Worm (Caenorhabditis elegans) whole organism, young adult: ENCODE results near the gene srg-69.

Experiments used
- B0035.1 ChIP-seq: sonication (generic microtip); optimal IDR thresholded peaks from 2 replicates; lab custom pipeline; 2016; ENCODE audit warnings: missing genetic modification characterization, mild to moderate bottlenecking, missing compliant biosample characterization, missing genotype, missing genetic modification reagents
- B0261.1 ChIP-seq: sonication (generic microtip); optimal IDR thresholded peaks from 2 replicates; lab custom pipeline; 2016; ENCODE audit warnings: mild to moderate bottlenecking, missing genetic modification characterization, moderate library complexity, missing compliant biosample characterization
- B0336.3 ChIP-seq: fragments of 200-800 bp; sonication (Bioruptor generic); IDR thresholded peaks from 2 replicates; pipeline ENCODE4 v1.3.6; 2022; ENCODE audit warnings: missing genetic modification characterization, missing compliant biosample characterization
- F57A8.1 ChIP-seq: fragments of 200-800 bp; sonication (Bioruptor generic); optimal IDR thresholded peaks from 2 replicates; lab custom pipeline; 2018; ENCODE audit warnings: mild to moderate bottlenecking, missing genetic modification characterization, moderate library complexity, missing compliant biosample characterization
- T07F8.4 ChIP-seq: sonication (generic microtip); optimal IDR thresholded peaks from 2 replicates; lab custom pipeline; 2016; ENCODE audit warnings: mild to moderate bottlenecking, missing genetic modification characterization, moderate library complexity, missing compliant biosample characterization
- Y53G8AR.9 ChIP-seq: fragments of 200-800 bp; sonication (Bioruptor generic); conservative IDR thresholded peaks from 2 replicates; pipeline ENCODE4 v1.3.6; 2022; ENCODE audit warnings: missing genetic modification reagents, missing genetic modification characterization, missing compliant biosample characterization
- Y79H2A.3 ChIP-seq: fragments of 200-800 bp; sonication (Bioruptor generic); conservative IDR thresholded peaks from 2 replicates; pipeline ENCODE4 v1.3.6; 2022; ENCODE audit warnings: missing genetic modification reagents, missing genetic modification characterization, missing compliant biosample characterization
- aptf-3 ChIP-seq: fragments of 200-800 bp; sonication (Bioruptor generic); IDR thresholded peaks from 2 replicates; pipeline ENCODE4 v1.3.6; 2022; ENCODE audit warnings: missing genetic modification characterization, missing compliant biosample characterization
- attf-6 ChIP-seq: fragments of 200-800 bp; sonication (Bioruptor generic); IDR thresholded peaks from 2 replicates; pipeline ENCODE4 v1.3.6; 2022; ENCODE audit warnings: missing genetic modification reagents, missing genetic modification characterization, missing compliant biosample characterization
- bed-1 ChIP-seq: fragments of 200-800 bp; sonication (Bioruptor generic); IDR thresholded peaks from 2 replicates; pipeline ENCODE4 v1.3.6; 2022; ENCODE audit warnings: missing genetic modification reagents, missing genetic modification characterization, missing compliant biosample characterization
- ceh-100 ChIP-seq: fragments of 200-800 bp; sonication (Bioruptor generic); IDR thresholded peaks from 2 replicates; pipeline ENCODE4 v1.3.6; 2022; ENCODE audit warnings: missing genetic modification reagents, missing genetic modification characterization, missing compliant biosample characterization
- ceh-58 ChIP-seq: fragments of 200-800 bp; sonication (Bioruptor generic); IDR thresholded peaks from 2 replicates; pipeline ENCODE4 v1.3.6; 2022; ENCODE audit warnings: missing genetic modification characterization, missing compliant biosample characterization
- ceh-91 ChIP-seq: fragments of 200-800 bp; sonication (Bioruptor generic); IDR thresholded peaks from 2 replicates; pipeline ENCODE4 v1.3.6; 2022; ENCODE audit warnings: missing genetic modification reagents, missing genetic modification characterization, missing compliant biosample characterization
- die-1 ChIP-seq: sonication (generic microtip); optimal IDR thresholded peaks from 2 replicates; lab custom pipeline; 2016; ENCODE audit warnings: missing genotype, mild to moderate bottlenecking, missing genetic modification characterization, missing compliant biosample characterization
- dox-1 ChIP-seq: fragments of 200-800 bp; sonication (Bioruptor generic); IDR thresholded peaks from 2 replicates; pipeline ENCODE4 v1.3.6; 2022; ENCODE audit warnings: missing genetic modification reagents, missing genetic modification characterization, missing compliant biosample characterization
- dpff-1 ChIP-seq: sonication (generic microtip); optimal IDR thresholded peaks from 2 replicates; lab custom pipeline; 2017; ENCODE audit warnings: mild to moderate bottlenecking, missing genetic modification characterization, missing compliant biosample characterization
- hmg-1.2 ChIP-seq: fragments of 200-800 bp; sonication (Bioruptor generic); IDR thresholded peaks from 2 replicates; pipeline ENCODE4 v1.3.6; 2022; ENCODE audit warnings: missing genetic modification reagents, missing genetic modification characterization, missing compliant biosample characterization
- hrde-1 ChIP-seq: sonication (generic microtip); optimal IDR thresholded peaks from 2 replicates; lab custom pipeline; 2016; ENCODE audit warnings: missing genetic modification characterization, mild to moderate bottlenecking, missing compliant biosample characterization, moderate library complexity, missing genotype, missing genetic modification reagents, borderline replicate concordance
- hsf-1 ChIP-seq: fragments of 200-800 bp; sonication (Bioruptor generic); IDR thresholded peaks from 2 replicates; pipeline ENCODE4 v1.3.6; 2022; ENCODE audit warnings: missing genetic modification reagents, missing genetic modification characterization, missing compliant biosample characterization
- let-607 ChIP-seq, 2 experiments: fragments of 200-800 bp in 1 of 2; sonication (Bioruptor generic) in 1 of 2; sonication (generic microtip) in 1 of 2; optimal IDR thresholded peaks; 2 replicates each; lab custom pipeline; 2016 to 2018; ENCODE audit warnings: mild to moderate bottlenecking in 2 of 2, missing compliant biosample characterization in 2 of 2, missing genetic modification characterization in 2 of 2, moderate library complexity in 2 of 2, missing genotype in 1 of 2
- lin-40 ChIP-seq: sonication (generic microtip); optimal IDR thresholded peaks from 2 replicates; lab custom pipeline; 2016; ENCODE audit warnings: missing genetic modification characterization, mild to moderate bottlenecking, missing compliant biosample characterization, missing genotype, missing genetic modification reagents
- lir-1 ChIP-seq: fragments of 200-800 bp; sonication (Bioruptor generic); conservative IDR thresholded peaks from 2 replicates; pipeline ENCODE4 v1.3.6; 2022; ENCODE audit warnings: missing genetic modification reagents, missing genetic modification characterization, missing compliant biosample characterization
- madf-10 ChIP-seq: sonication (generic microtip); optimal IDR thresholded peaks from 2 replicates; lab custom pipeline; 2016; ENCODE audit warnings: mild to moderate bottlenecking, missing genetic modification characterization, missing compliant biosample characterization
- mel-28 ChIP-seq: sonication (generic microtip); optimal IDR thresholded peaks from 2 replicates; lab custom pipeline; 2016; ENCODE audit warnings: borderline replicate concordance, mild to moderate bottlenecking, missing genetic modification characterization, missing compliant biosample characterization
- mes-4 ChIP-seq: sonication (generic microtip); optimal IDR thresholded peaks from 2 replicates; lab custom pipeline; 2016; ENCODE audit warnings: missing genotype, missing genetic modification characterization, missing compliant biosample characterization
- nhr-120 ChIP-seq: fragments of 200-800 bp; sonication (Bioruptor generic); IDR thresholded peaks from 2 replicates; pipeline ENCODE4 v1.3.6; 2022; ENCODE audit warnings: missing genetic modification characterization, missing compliant biosample characterization
- nhr-80 ChIP-seq: sonication (generic microtip); optimal IDR thresholded peaks from 2 replicates; lab custom pipeline; 2016; ENCODE audit warnings: missing genetic modification characterization, missing compliant biosample characterization
- pbrm-1 ChIP-seq: fragments of 200-800 bp; sonication (Bioruptor generic); IDR thresholded peaks from 2 replicates; pipeline ENCODE4 v1.3.6; 2022; ENCODE audit warnings: missing genetic modification reagents, missing genetic modification characterization, missing compliant biosample characterization
- pha-4 ChIP-seq: fragments of 150-350 bp; sonication (generic microtip); optimal IDR thresholded peaks from 2 replicates; lab custom pipeline; 2014; ENCODE audit warnings: missing biosample characterization, missing genetic modification reagents, missing genetic modification characterization
- rcor-1 ChIP-seq: fragments of 200-800 bp; sonication (Bioruptor generic); IDR thresholded peaks from 2 replicates; pipeline ENCODE4 v1.3.6; 2022; ENCODE audit warnings: missing genetic modification reagents, missing genetic modification characterization, missing compliant biosample characterization
- repo-1 ChIP-seq: sonication (generic microtip); optimal IDR thresholded peaks from 2 replicates; lab custom pipeline; 2017; ENCODE audit warnings: mild to moderate bottlenecking, missing genetic modification characterization, missing compliant biosample characterization
- rpc-1 ChIP-seq, 2 experiments: fragments of 150-350 bp in 1 of 2; sonication (generic microtip) in 1 of 2; optimal IDR thresholded peaks; 2 replicates each; lab custom pipeline; 2014 to 2018; ENCODE audit warnings: missing biosample characterization in 1 of 2, missing genetic modification characterization in 1 of 2, missing genetic modification reagents in 1 of 2, missing genotype in 1 of 2
- sdz-38 ChIP-seq: sonication (generic microtip); optimal IDR thresholded peaks from 2 replicates; lab custom pipeline; 2016; ENCODE audit warnings: missing genotype, missing genetic modification characterization, missing compliant biosample characterization
- snpc-3.4 ChIP-seq: sonication (generic microtip); optimal IDR thresholded peaks from 2 replicates; lab custom pipeline; 2017; ENCODE audit warnings: missing genetic modification characterization, mild to moderate bottlenecking, missing compliant biosample characterization, antibody characterized with exemption, moderate library complexity, missing genotype, missing genetic modification reagents
- snpc-4 ChIP-seq, 5 experiments: fragments of 150-350 bp in 1 of 5; sonication (generic microtip) in 4 of 5; optimal IDR thresholded peaks; 2 replicates each; lab custom pipeline; 2014 to 2018; ENCODE audit warnings: missing genetic modification characterization in 5 of 5, missing biosample characterization in 3 of 5, antibody characterized with exemption in 2 of 5, mild to moderate bottlenecking in 2 of 5, missing compliant biosample characterization in 2 of 5, missing genotype in 2 of 5, moderate library complexity in 2 of 5, missing genetic modification reagents in 1 of 5
- tbp1 ChIP-seq: fragments of 200-800 bp; sonication (Bioruptor generic); optimal IDR thresholded peaks from 2 replicates; lab custom pipeline; 2018; ENCODE audit warnings: mild to moderate bottlenecking, missing genetic modification characterization, missing compliant biosample characterization
- tbx-9 ChIP-seq: sonication (generic microtip); optimal IDR thresholded peaks from 2 replicates; lab custom pipeline; 2016; ENCODE audit warnings: borderline replicate concordance, missing genetic modification characterization, inconsistent platforms, missing compliant biosample characterization
- tlf-1 ChIP-seq: fragments of 200-800 bp; sonication (Bioruptor generic); optimal IDR thresholded peaks from 2 replicates; lab custom pipeline; 2018; ENCODE audit warnings: mild to moderate bottlenecking, missing genetic modification characterization, missing compliant biosample characterization
- zim-3 ChIP-seq: sonication (generic microtip); optimal IDR thresholded peaks from 2 replicates; lab custom pipeline; 2017; ENCODE audit warnings: mild to moderate bottlenecking, missing genetic modification characterization, moderate library complexity, missing compliant biosample characterization
- ztf-18 ChIP-seq: sonication (generic microtip); optimal IDR thresholded peaks from 2 replicates; lab custom pipeline; 2016; ENCODE audit warnings: missing genotype, mild to moderate bottlenecking, missing genetic modification characterization, missing compliant biosample characterization
- ztf-26 ChIP-seq: sonication (generic microtip); optimal IDR thresholded peaks from 2 replicates; lab custom pipeline; 2017; ENCODE audit warnings: missing genetic modification characterization, missing compliant biosample characterization
- ztf-28 ChIP-seq: fragments of 200-800 bp; sonication (Bioruptor generic); IDR thresholded peaks from 2 replicates; pipeline ENCODE4 v1.3.6; 2022; ENCODE audit warnings: missing genetic modification reagents, missing genetic modification characterization, missing compliant biosample characterization

srg-69 gene

DNA sequence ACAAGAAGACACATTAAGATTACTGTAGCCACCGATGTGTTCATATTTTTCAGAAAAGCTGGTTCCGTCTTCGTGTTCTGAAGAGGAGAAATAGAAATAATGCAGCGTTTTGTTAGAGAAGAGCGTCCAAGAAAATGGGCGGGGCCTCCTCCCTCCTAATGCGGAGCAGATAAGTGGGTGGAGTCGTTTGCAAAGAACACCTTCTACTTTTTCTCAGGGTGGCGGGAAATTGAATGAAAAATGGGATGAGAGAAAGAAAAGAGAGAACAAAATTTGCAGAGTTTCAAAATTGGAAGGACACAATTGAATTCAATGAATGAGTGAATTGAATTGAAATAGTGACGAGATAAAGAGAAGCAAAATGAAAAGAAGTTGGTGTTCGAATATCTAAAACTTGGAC is 10.2 kb downstream of the srg-69 start, which contains the start of gene F09E5.16:
Gene F09E5.16 (minus strand): TSS at position 101 of the 400 bp plus-strand sequence.
- TF ChIP-seq T07F8.4 (tag; lab: Kevin White, UChicago) (no peak), aptf-3 (no peak)

ce11 chrII:5370641-5371040 is 15.2 kb downstream of the srg-69 start, which contains the start of gene F09E5.12:
Gene F09E5.12 (minus strand): TSS chrII:5370741.
- TF ChIP-seq B0035.1 (tag; lab: Kevin White, UChicago) = no peak
- TF ChIP-seq die-1 (tag; lab: Kevin White, UChicago) = no peak
- no peak for TF ChIP-seq dpff-1 (tag; lab: Kevin White, UChicago)
- no peak for TF ChIP-seq tbx-9
- no peak for TF ChIP-seq ceh-91 (GFP tag; lab: Robert Waterston, UW)
- no peak for TF ChIP-seq bed-1
- TF ChIP-seq mel-28 (tag; lab: Kevin White, UChicago) = no peak
- TF ChIP-seq attf-6 (GFP tag; lab: Robert Waterston, UW) = no peak
- no peak for TF ChIP-seq zim-3
- TF ChIP-seq pbrm-1 (GFP tag; lab: Robert Waterston, UW) = no peak
- TF ChIP-seq F57A8.1 = no peak
- TF ChIP-seq hsf-1 (GFP tag; lab: Robert Waterston, UW) = no peak
- no peak for TF ChIP-seq rpc-1 (optimal IDR thresholded peaks at IDR 0.05; lab: Kevin White, UChicago)
- TF ChIP-seq rpc-1 (tag; optimal IDR thresholded peaks at IDR 0.05; lab: Kevin White, UChicago) = no peak
- TF ChIP-seq sdz-38 (tag; lab: Kevin White, UChicago) = no peak
- TF ChIP-seq Y53G8AR.9 (GFP tag; lab: Robert Waterston, UW) = no peak
- TF ChIP-seq, all 124 proteins: peak for 0

- TF ChIP-seq nhr-120 (GFP tag; lab: Robert Waterston, UW) (no peak), ztf-18 (tag; lab: Kevin White, UChicago) (peak; percentile 96), nhr-80 (tag; lab: Kevin White, UChicago) (peak; percentile 59), B0336.3 (GFP tag; lab: Robert Waterston, UW) (peak; percentile 52; the same call in 1 of the 2 replicates), B0261.1 (tag; lab: Kevin White, UChicago) (no peak), snpc-3.4 (no peak), hrde-1 (tag; lab: Kevin White, UChicago) (no peak), rcor-1 (GFP tag; lab: Robert Waterston, UW) (peak; percentile 91), repo-1 (tag; lab: Kevin White, UChicago) (peak; percentile 56), pha-4 (tag; lab: Kevin White, UChicago) (peak; percentile 61), ztf-28 (GFP tag; lab: Robert Waterston, UW) (no peak), hmg-1.2 (GFP tag; lab: Robert Waterston, UW) (peak; percentile 78), dox-1 (peak; percentile 84), tbp1 (GFP tag; lab: Kevin White, UChicago) (peak; percentile 61), ceh-58 (GFP tag; lab: Robert Waterston, UW) (no peak), Y79H2A.3 (GFP tag; lab: Robert Waterston, UW) (no peak), ztf-26 (tag; lab: Kevin White, UChicago) (peak; percentile 58), pbrm-1 (GFP tag; lab: Robert Waterston, UW) (peak; percentile 86), madf-10 (tag; lab: Kevin White, UChicago) (peak; percentile 49), lin-40 (tag; lab: Kevin White, UChicago) (peak; percentile 92), ceh-100 (GFP tag; lab: Robert Waterston, UW) (peak; percentile 68), rpc-1 (optimal IDR thresholded peaks at IDR 0.05; lab: Kevin White, UChicago) (no peak), rpc-1 (tag; optimal IDR thresholded peaks at IDR 0.05; lab: Kevin White, UChicago) (no peak), tlf-1 (GFP tag; lab: Kevin White, UChicago) (peak; percentile 40), let-607 (tag; optimal IDR thresholded peaks at IDR 0.05; lab: Kevin White, UChicago) (peak; percentile 30 to 51), snpc-4 (GFP tag; optimal IDR thresholded peaks at IDR 0.05; lab: Kevin White, UChicago) (no peak), snpc-4 (tag; optimal IDR thresholded peaks at IDR 0.05; lab: Kevin White, UChicago) (peak; percentile 5 to 72 (median 52)), mes-4 (tag; lab: Kevin White, UChicago) (no peak), T07F8.4 (tag; lab: Kevin White, UChicago) (no peak), F57A8.1 (no peak), lir-1 (GFP tag; lab: Robert Waterston, UW) (peak; percentile 67)
These were observed 18.0 kb downstream of the srg-69 start, which contains the start of the genes agt-2 and F09E5.3 for ce11 chrII:5373275-5374047. Gene agt-2 (minus strand): TSS chrII:5373827. Gene F09E5.3 (plus strand): TSS chrII:5373997.
